Fruit fly (Drosophila melanogaster): ENCODE results near the gene Clic.

Clic gene

dm6 chrX:13787282-13787850, 34.7 kb downstream of the Clic start:
- 0 out of 4 replicates have a peak, but pooled peaks have one; percentile 13 for TF ChIP-seq chinmo (GFP tag; IDR thresholded peaks at IDR 0.05; ENCODE audit: partially characterized antibody)
- no peak for TF ChIP-seq CG8478 (optimal IDR thresholded peaks at IDR 0.05)
- no peak for TF ChIP-seq sna (GFP tag; IDR thresholded peaks at IDR 0.05; ENCODE audit: partially characterized antibody)
- no peak for TF ChIP-seq fd96Cb (tag; optimal IDR thresholded peaks at IDR 0.05)
- TF ChIP-seq sens (GFP tag): peak; percentile 85
- TF ChIP-seq D19B (GFP tag; optimal IDR thresholded peaks at IDR 0.05): peak; percentile 52
- TF ChIP-seq CG8281 (tag; optimal IDR thresholded peaks at IDR 0.05): no peak
- TF ChIP-seq CG2712 (tag; optimal IDR thresholded peaks at IDR 0.05): peak; percentile 24
- peak; percentile 16 for TF ChIP-seq CG10979 (tag; optimal IDR thresholded peaks at IDR 0.05)
- no peak for TF ChIP-seq CG11093 (GFP tag; IDR thresholded peaks at IDR 0.05)
- TF ChIP-seq CG2678 (tag; optimal IDR thresholded peaks at IDR 0.05): peak; percentile 31
- no peak for TF ChIP-seq slbo (GFP tag; IDR thresholded peaks at IDR 0.05)
- peak; percentile 74 for TF ChIP-seq CG6791 (GFP tag; IDR thresholded peaks at IDR 0.05; ENCODE audit: partially characterized antibody)
- peak; percentile 6 for TF ChIP-seq CG18262 (tag; optimal IDR thresholded peaks at IDR 0.05)
- no peak for TF ChIP-seq gce (GFP tag; IDR thresholded peaks at IDR 0.05)
- no peak for TF ChIP-seq gt (GFP tag; IDR thresholded peaks at IDR 0.05)
- TF ChIP-seq phol (tag; optimal IDR thresholded peaks at IDR 0.05): peak; percentile 24
- TF ChIP-seq gem (tag; optimal IDR thresholded peaks at IDR 0.05): peak; percentile 32
- peak; percentile 81 for TF ChIP-seq Med (GFP tag)
- TF ChIP-seq onecut (GFP tag; IDR thresholded peaks at IDR 0.05): 0 out of 2 replicates have a peak, but pooled peaks have one; percentile 4
- no peak for TF ChIP-seq disco-r (GFP tag; optimal IDR thresholded peaks at IDR 0.05)
- no peak for TF ChIP-seq CG10209 (GFP tag; optimal IDR thresholded peaks at IDR 0.05)
- TF ChIP-seq bsh (GFP tag; optimal IDR thresholded peaks at IDR 0.05): peak in 1 of 2 experiments; percentile 4
- TF ChIP-seq usp (GFP tag; optimal IDR thresholded peaks at IDR 0.05): no peak
- TF ChIP-seq row (GFP tag; IDR thresholded peaks at IDR 0.05): peak; percentile 47; the same call in 2 of the 3 replicates
- no peak for TF ChIP-seq CG10654 (GFP tag; optimal IDR thresholded peaks at IDR 0.05)
- TF ChIP-seq zf30C (GFP tag; optimal IDR thresholded peaks at IDR 0.05): peak; percentile 22
- no peak for TF ChIP-seq CG12769 (tag; optimal IDR thresholded peaks at IDR 0.05)
- peak; percentile 54; the same call in 1 of the 2 replicates for TF ChIP-seq nerfin-2 (GFP tag; IDR thresholded peaks at IDR 0.05; ENCODE audit: partially characterized antibody)
- TF ChIP-seq CG17328 (GFP tag; IDR thresholded peaks at IDR 0.05): no peak
- peak; percentile 16 for TF ChIP-seq kni (GFP tag; optimal IDR thresholded peaks at IDR 0.05)
- TF ChIP-seq Oli (tag; optimal IDR thresholded peaks at IDR 0.05): peak; percentile 8
- no peak for TF ChIP-seq CG8359 (GFP tag; optimal IDR thresholded peaks at IDR 0.05; ENCODE audit: borderline replicate concordance)
- TF ChIP-seq CG14860 (GFP tag; IDR thresholded peaks at IDR 0.05; ENCODE audit: partially characterized antibody): peak; percentile 47; the same call in 2 of the 3 replicates
- TF ChIP-seq CG7963 (GFP tag; IDR thresholded peaks at IDR 0.05; ENCODE audit: partially characterized antibody): peak; percentile 31; the same call in 1 of the 3 replicates
- peak; percentile 62; the same call in 2 of the 3 replicates for TF ChIP-seq HLH4C (GFP tag; IDR thresholded peaks at IDR 0.05; ENCODE audit: partially characterized antibody)
- TF ChIP-seq Opbp (GFP tag; IDR thresholded peaks at IDR 0.05; ENCODE audit: partially characterized antibody): no peak
- peak; percentile 36 for TF ChIP-seq CG11504 (tag; optimal IDR thresholded peaks at IDR 0.05)
- no peak for TF ChIP-seq CG5245 (GFP tag; optimal IDR thresholded peaks at IDR 0.05)
- 0 out of 3 replicates have a peak, but pooled peaks have one; percentile 10 for TF ChIP-seq zfh1 (GFP tag; IDR thresholded peaks at IDR 0.05)
- TF ChIP-seq pnt (GFP tag; optimal IDR thresholded peaks at IDR 0.05): no peak
- peak; percentile 22; the same call in 1 of the 2 replicates for TF ChIP-seq CG31441 (GFP tag; IDR thresholded peaks at IDR 0.05)
- TF ChIP-seq CG16813 (GFP tag; IDR thresholded peaks at IDR 0.05; ENCODE audit: partially characterized antibody): 0 out of 3 replicates have a peak, but pooled peaks have one; percentile 42
- no peak for TF ChIP-seq Dll (GFP tag; IDR thresholded peaks at IDR 0.05; ENCODE audit: partially characterized antibody)
- TF ChIP-seq nmo (GFP tag; optimal IDR thresholded peaks at IDR 0.05): peak; percentile 57
- peak; percentile 61 for TF ChIP-seq pros (GFP tag; optimal IDR thresholded peaks at IDR 0.05)
- no peak for TF ChIP-seq CG10147 (GFP tag; optimal IDR thresholded peaks at IDR 0.05)
- TF ChIP-seq Ravus (GFP tag; IDR thresholded peaks at IDR 0.05): no peak
